Worm (Caenorhabditis elegans): Measurements from ENCODE around the gene K10D2.8.

K10D2.8 gene

DNA sequence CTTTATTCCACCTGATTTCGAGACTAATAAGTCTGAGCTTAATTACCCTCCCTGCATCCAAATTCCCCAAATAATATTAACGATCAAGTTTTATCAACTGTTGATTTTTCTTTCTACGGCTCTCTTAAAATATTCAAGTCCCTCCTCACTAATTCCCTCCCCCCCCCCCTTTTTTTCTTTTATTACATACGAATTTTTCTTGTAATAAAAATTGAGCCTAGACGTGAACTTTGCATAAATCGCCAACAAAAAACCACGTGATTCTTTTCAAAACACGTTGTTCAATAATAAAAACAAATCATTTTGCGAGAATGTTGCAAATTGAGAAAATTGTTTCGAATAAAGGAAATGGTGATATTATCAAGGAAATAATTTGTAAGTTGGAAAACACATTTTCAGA lies at the start of gene K10D2.8:
Gene K10D2.8, plus strand, starts transcription at position 301 of the 400 bp plus-strand sequence.
- TF ChIP-seq nhr-43 (tag; optimal IDR thresholded peaks at IDR 0.05; ENCODE audit: poor library complexity, severe bottlenecking), result no peak
- no peak for TF ChIP-seq eor-1 (tag; optimal IDR thresholded peaks at IDR 0.05)
- TF ChIP-seq egl-5 (tag; optimal IDR thresholded peaks at IDR 0.05), result no peak
- TF ChIP-seq pqm-1 (tag; optimal IDR thresholded peaks at IDR 0.05), result no peak
- TF ChIP-seq ama-1 (optimal IDR thresholded peaks at IDR 0.05), result no peak
- TF ChIP-seq nhr-77 (tag; optimal IDR thresholded peaks at IDR 0.05), result no peak
- no peak for TF ChIP-seq fkh-2 (tag; optimal IDR thresholded peaks at IDR 0.05)
- TF ChIP-seq mdl-1 (tag; optimal IDR thresholded peaks at IDR 0.05), result no peak
- no peak for TF ChIP-seq nhr-28 (tag; optimal IDR thresholded peaks at IDR 0.05)
- no peak for TF ChIP-seq unc-62 (GFP tag; optimal IDR thresholded peaks at IDR 0.05)

DNA sequence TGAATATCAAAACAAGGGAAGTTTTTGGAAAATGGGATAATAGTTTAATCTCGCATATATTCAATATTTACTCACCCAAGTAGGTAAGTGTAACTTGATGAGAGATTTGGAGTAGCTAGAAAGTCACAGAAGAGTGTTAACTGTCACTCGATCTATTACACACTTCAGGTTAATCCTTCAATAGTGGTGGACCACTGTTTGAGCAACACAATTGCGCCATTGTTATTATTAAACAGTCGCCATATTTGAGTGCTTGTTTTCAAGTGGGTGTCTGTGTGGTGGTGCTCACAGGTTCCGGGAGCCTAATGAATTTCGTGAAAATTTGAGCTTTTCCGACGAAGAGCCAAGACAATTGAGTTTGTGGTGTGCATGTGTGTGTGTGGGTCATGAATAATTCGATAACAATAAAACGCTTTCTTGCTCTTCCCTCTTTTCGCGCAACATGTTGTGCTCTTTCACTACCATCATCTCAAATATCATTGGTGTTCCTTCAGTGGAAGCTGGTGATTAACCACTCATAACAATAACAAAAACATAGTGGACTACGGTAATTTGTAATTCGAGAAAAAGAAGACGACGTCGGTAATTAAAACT lies 49.5 kb upstream of the K10D2.8 start:
- TF ChIP-seq lin-39 (tag; optimal IDR thresholded peaks at IDR 0.05) (no peak), mdl-1 (tag; optimal IDR thresholded peaks at IDR 0.05) (no peak), ceh-28 (tag; optimal IDR thresholded peaks at IDR 0.05) (no peak), ztf-4 (tag; optimal IDR thresholded peaks at IDR 0.05) (no peak), aly-2 (tag; optimal IDR thresholded peaks at IDR 0.05) (no peak), ceh-16 (tag; optimal IDR thresholded peaks at IDR 0.05) (no peak)

DNA sequence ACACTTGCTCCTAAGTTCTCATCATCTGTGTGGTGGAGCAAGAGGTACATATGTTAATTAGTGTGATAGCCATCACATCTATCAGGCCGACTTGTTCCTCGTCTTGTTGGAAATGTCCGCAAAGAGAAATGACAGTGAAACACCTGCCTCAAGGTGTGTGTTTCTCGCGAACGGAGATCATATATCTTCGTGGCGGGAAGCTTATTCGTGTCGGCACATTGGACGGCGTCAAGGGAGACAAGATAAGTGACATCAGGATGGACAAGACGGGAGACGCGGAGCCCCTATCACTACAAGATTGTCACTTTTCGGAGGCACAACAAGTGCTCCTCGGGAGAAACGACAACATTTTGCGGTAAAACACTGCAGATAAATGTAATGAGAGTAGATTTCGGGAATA lies 48.8 kb upstream of the K10D2.8 start:
- TF ChIP-seq nfya-1 (tag; optimal IDR thresholded peaks at IDR 0.05; ENCODE audit: insufficient read depth) (no peak), nhr-76 (tag; optimal IDR thresholded peaks at IDR 0.05) (no peak), ceh-82 (tag; optimal IDR thresholded peaks at IDR 0.05) (no peak), mdl-1 (tag; optimal IDR thresholded peaks at IDR 0.05) (no peak), nhr-11 (tag; optimal IDR thresholded peaks at IDR 0.05) (no peak), jun-1 (tag; optimal IDR thresholded peaks at IDR 0.05) (no peak)

DNA sequence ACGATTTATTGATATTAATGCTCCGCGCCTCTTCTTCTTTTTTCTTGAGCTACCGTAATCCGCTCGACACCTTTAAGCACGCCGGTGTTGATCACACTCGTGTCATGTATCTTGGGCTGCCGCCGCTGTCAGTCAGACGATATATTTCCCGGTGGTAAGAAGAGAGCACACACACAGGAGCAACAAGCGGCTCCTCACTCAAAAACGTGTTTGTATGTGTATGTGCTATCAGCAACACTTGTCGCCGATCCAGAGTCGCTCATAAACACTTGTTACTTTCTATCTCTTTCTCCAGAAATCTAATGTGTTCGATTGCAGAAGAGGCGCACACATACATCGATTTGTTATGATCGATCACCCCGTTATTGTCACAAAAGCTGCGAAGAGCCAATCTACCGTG lies 48.0 kb upstream of the K10D2.8 start:
- TF ChIP-seq lin-15B (tag; optimal IDR thresholded peaks at IDR 0.05), result no peak
- TF ChIP-seq elt-2 (tag; optimal IDR thresholded peaks at IDR 0.05), result peak; percentile 12
- no peak for TF ChIP-seq nhr-11 (tag; optimal IDR thresholded peaks at IDR 0.05)
- TF ChIP-seq nfya-1 (tag; optimal IDR thresholded peaks at IDR 0.05; ENCODE audit: insufficient read depth), result peak; percentile 51
- peak; percentile 2 for TF ChIP-seq lin-39 (tag; optimal IDR thresholded peaks at IDR 0.05)
- TF ChIP-seq ceh-82 (tag; optimal IDR thresholded peaks at IDR 0.05), result no peak
- no peak for TF ChIP-seq nhr-12 (tag; optimal IDR thresholded peaks at IDR 0.05)
- no peak for TF ChIP-seq ceh-16 (tag; optimal IDR thresholded peaks at IDR 0.05)
- TF ChIP-seq pha-4 (tag; optimal IDR thresholded peaks at IDR 0.05), result peak; percentile 5
- TF ChIP-seq ama-1 (optimal IDR thresholded peaks at IDR 0.05), result no peak
- no peak for TF ChIP-seq ceh-9 (tag; optimal IDR thresholded peaks at IDR 0.05)
- TF ChIP-seq ceh-28 (tag; optimal IDR thresholded peaks at IDR 0.05), result no peak

DNA sequence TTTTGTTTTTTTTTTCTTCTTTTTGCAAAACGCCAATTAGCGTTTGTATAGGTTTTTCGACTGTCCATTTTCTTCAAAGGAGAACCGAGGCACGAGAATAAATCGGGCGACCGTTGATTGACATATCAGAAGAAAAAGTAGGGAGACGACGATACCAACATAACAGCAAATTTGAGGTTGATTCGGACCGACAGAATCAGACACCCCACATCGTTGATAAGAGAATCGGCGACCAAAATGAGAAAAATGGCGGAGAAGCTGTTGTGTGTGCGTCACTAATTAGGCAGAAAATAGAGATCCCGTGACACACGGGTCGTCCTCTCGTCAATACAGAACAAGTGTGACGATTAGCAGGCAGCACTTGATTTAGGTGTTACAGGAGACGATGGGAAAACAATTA lies 46.6 kb upstream of the K10D2.8 start:
- TF ChIP-seq fos-1 (tag; optimal IDR thresholded peaks at IDR 0.05) (no peak), nhr-76 (tag; optimal IDR thresholded peaks at IDR 0.05) (no peak), elt-3 (tag; optimal IDR thresholded peaks at IDR 0.05) (no peak), tbx-2 (tag; optimal IDR thresholded peaks at IDR 0.05) (peak; percentile 90), unc-62 (GFP tag; optimal IDR thresholded peaks at IDR 0.05) (peak; percentile 40)

DNA sequence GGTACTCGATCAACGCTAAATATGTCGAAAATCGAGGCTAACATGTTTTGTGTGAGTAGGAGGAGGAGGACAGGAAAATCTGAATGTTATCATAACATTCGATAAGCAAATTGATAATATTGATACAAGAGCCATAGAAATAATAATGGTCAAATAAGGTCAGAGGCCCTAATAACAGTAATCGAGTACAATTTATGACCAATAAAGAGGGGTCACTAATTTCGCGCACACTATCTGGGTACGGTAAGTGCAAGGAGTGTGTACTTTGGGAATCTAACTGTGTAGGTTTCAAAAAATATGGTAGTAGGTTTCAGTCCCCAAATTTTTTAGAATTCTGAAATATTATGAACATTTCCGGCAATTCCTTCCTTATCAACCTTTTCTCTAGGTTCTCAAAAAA lies 45.0 kb upstream of the K10D2.8 start:
- no peak for TF ChIP-seq tbx-2 (tag; optimal IDR thresholded peaks at IDR 0.05)
- TF ChIP-seq fkh-10 (GFP tag; optimal IDR thresholded peaks at IDR 0.05), result no peak
- no peak for TF ChIP-seq nhr-12 (tag; optimal IDR thresholded peaks at IDR 0.05)
- TF ChIP-seq nhr-237 (tag; optimal IDR thresholded peaks at IDR 0.05), result no peak
- no peak for TF ChIP-seq nhr-77 (tag; optimal IDR thresholded peaks at IDR 0.05)
- TF ChIP-seq zag-1 (tag; optimal IDR thresholded peaks at IDR 0.05), result no peak
- TF ChIP-seq nhr-11 (tag; optimal IDR thresholded peaks at IDR 0.05), result no peak
- TF ChIP-seq unc-39 (tag; optimal IDR thresholded peaks at IDR 0.05), result no peak
- no peak for TF ChIP-seq skn-1 (tag; optimal IDR thresholded peaks at IDR 0.05)
- TF ChIP-seq ceh-9 (tag; optimal IDR thresholded peaks at IDR 0.05), result no peak
- no peak for TF ChIP-seq jun-1 (tag; optimal IDR thresholded peaks at IDR 0.05)
- TF ChIP-seq nhr-28 (tag; optimal IDR thresholded peaks at IDR 0.05), result no peak
- no peak for TF ChIP-seq sea-2 (GFP tag; optimal IDR thresholded peaks at IDR 0.05)
- no peak for TF ChIP-seq pha-4 (tag; optimal IDR thresholded peaks at IDR 0.05)
- no peak for TF ChIP-seq egl-5 (tag; optimal IDR thresholded peaks at IDR 0.05)
- TF ChIP-seq unc-62 (GFP tag; optimal IDR thresholded peaks at IDR 0.05), result no peak
